Worm (Caenorhabditis elegans): ENCODE measurements around the gene srxa-4.

The srxa-4 gene

DNA sequence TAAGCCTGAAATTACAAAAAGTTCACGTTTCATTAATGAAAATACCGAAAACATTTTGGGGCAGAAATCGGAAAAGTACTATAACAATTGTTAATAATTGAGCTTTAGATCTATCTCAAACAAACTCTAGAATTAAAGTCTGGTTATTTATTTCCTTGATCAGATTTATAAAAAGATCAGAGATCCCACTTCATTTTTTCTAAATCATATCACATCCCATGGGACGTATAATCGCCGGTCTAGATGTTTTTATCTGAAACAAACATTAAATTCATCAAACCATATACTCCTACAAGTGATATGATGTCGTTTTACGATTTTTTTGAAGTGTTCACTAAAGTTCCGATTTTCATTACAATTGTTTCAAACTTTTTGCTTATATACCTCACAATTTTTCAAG, 8.6 kb upstream of the srxa-4 start, which contains the start of gene str-41:
str-41 (plus strand) TSS at position 301 of the 400 bp plus-strand sequence.
- no peak for TF ChIP-seq ets-4 (GFP tag; optimal IDR thresholded peaks at IDR 0.05)
- no peak for TF ChIP-seq mes-4 (tag; optimal IDR thresholded peaks at IDR 0.05)
- no peak for TF ChIP-seq ama-1 (optimal IDR thresholded peaks at IDR 0.05)
- TF ChIP-seq ama-1 (GFP tag; optimal IDR thresholded peaks at IDR 0.05) = no peak
- no peak for TF ChIP-seq cebp-2 (GFP tag; IDR thresholded peaks at IDR 0.05)
- TF ChIP-seq F49E8.2 (tag; optimal IDR thresholded peaks at IDR 0.05; ENCODE audit: insufficient read depth) = no peak
- no peak for TF ChIP-seq ZK185.1 (tag; optimal IDR thresholded peaks at IDR 0.05; ENCODE audit: poor library complexity, severe bottlenecking)
- no peak for TF ChIP-seq hrde-1 (tag; optimal IDR thresholded peaks at IDR 0.05; ENCODE audit: borderline replicate concordance)
- TF ChIP-seq chd-7 (tag; optimal IDR thresholded peaks at IDR 0.05) = no peak
- no peak for TF ChIP-seq nfya-2 (GFP tag; IDR thresholded peaks at IDR 0.05)
- no peak for TF ChIP-seq lir-1 (GFP tag; conservative IDR thresholded peaks at IDR 0.05)
- TF ChIP-seq ztf-25 (GFP tag; IDR thresholded peaks at IDR 0.05) = no peak
- TF ChIP-seq F10E7.11 (tag; optimal IDR thresholded peaks at IDR 0.05) = no peak
- no peak for TF ChIP-seq hsf-1 (GFP tag; IDR thresholded peaks at IDR 0.05)
- no peak for TF ChIP-seq lsy-27 (tag; optimal IDR thresholded peaks at IDR 0.05; ENCODE audit: borderline replicate concordance, insufficient read depth)
- TF ChIP-seq tbp1 (GFP tag; optimal IDR thresholded peaks at IDR 0.05) = no peak
- TF ChIP-seq die-1 (tag; optimal IDR thresholded peaks at IDR 0.05) = no peak
- TF ChIP-seq ztf-3 (GFP tag; optimal IDR thresholded peaks at IDR 0.05) = no peak
- TF ChIP-seq B0019.2 (GFP tag; conservative IDR thresholded peaks at IDR 0.05) = no peak
- TF ChIP-seq ztf-22 (GFP tag; optimal IDR thresholded peaks at IDR 0.05) = no peak

ce11 chrV:7413107-7413774, 7.0 kb upstream of the srxa-4 start, which contains the start of gene F18E3.11:
Gene F18E3.11, plus strand, starts transcription at chrV:7413482.
- TF ChIP-seq ceh-58 (GFP tag; IDR thresholded peaks at IDR 0.05) (no peak), ZK185.1 (tag; optimal IDR thresholded peaks at IDR 0.05; ENCODE audit: poor library complexity, severe bottlenecking) (no peak), lin-40 (tag; optimal IDR thresholded peaks at IDR 0.05) (peak; percentile 48), C06A6.2 (GFP tag; conservative IDR thresholded peaks at IDR 0.05) (0 out of 2 replicates have a peak, but pooled peaks have one; percentile 15), ama-1 (optimal IDR thresholded peaks at IDR 0.05) (peak; percentile 97), ama-1 (GFP tag; optimal IDR thresholded peaks at IDR 0.05) (no peak), ztf-26 (tag; optimal IDR thresholded peaks at IDR 0.05) (peak; percentile 57)

DNA sequence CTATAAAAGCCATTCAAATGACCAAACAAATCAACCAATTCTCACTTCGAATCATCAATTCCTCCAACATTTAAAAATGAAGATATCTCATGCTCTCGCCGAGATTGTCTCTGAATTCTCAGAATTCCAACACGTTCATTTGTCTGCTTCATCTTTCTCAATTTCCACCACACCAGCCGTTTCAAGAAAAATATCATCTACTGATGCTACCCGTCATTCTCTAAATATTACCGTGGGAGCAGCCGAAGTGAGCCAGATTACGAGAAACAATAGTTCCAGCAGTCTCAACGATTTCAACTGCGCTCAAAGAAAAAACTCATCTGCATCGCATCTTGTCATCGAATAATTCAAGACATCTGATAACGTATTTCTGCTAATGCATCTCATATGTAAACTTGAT, 5.4 kb upstream of the srxa-4 start, which contains the start of gene F18E3.12:
F18E3.12 (plus strand) TSS at position 77 of the 400 bp plus-strand sequence.
- TF ChIP-seq B0336.3 (GFP tag; IDR thresholded peaks at IDR 0.05) (no peak), ama-1 (optimal IDR thresholded peaks at IDR 0.05) (peak; percentile 94), ama-1 (GFP tag; optimal IDR thresholded peaks at IDR 0.05) (no peak)

DNA sequence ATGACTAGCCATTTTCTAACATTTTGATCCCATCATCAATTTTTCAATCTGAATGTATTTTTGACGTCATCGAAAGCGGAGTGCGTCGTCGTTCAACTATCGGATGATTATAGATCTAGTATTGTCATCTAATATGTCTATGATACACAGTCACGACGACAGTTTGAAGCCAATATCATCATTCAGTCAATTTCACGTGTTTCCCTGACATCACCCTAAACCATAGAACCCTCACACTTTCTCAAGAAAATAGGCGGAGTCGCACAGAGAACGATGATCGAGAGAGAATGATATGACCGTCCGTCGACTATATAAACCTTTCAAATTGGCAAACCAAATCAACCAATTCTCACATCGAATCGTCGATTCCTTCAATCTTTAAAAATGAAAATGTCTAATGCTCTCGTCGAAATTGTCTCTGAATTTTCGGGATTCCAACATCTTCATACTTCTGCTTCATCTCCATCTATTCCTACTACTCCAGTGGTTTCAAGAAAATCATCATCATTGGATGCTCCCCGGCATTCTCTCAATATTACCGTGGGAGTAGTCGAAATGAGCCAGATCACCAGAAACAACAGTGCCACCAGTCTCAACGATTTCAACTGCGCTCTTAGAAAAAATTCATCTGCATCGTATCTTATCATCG, 4.4 kb upstream of the srxa-4 start, which contains the start of gene F18E3.13:
F18E3.13 (plus strand) TSS at position 385 of the 649 bp plus-strand sequence.
- TF ChIP-seq ztf-25 (GFP tag; IDR thresholded peaks at IDR 0.05) (no peak), B0261.1 (tag; optimal IDR thresholded peaks at IDR 0.05) (no peak), F33H1.4 (GFP tag; IDR thresholded peaks at IDR 0.05) (no peak), tbp1 (GFP tag; optimal IDR thresholded peaks at IDR 0.05) (no peak), nhr-80 (tag; optimal IDR thresholded peaks at IDR 0.05) (no peak), ztf-6 (GFP tag; IDR thresholded peaks at IDR 0.05) (no peak), somi-1 (GFP tag; optimal IDR thresholded peaks at IDR 0.05) (peak; percentile 76), egrh-3 (GFP tag; IDR thresholded peaks at IDR 0.05) (no peak), zfh-2 (GFP tag; conservative IDR thresholded peaks at IDR 0.05) (no peak), attf-6 (GFP tag; IDR thresholded peaks at IDR 0.05) (no peak), tlf-1 (GFP tag; optimal IDR thresholded peaks at IDR 0.05) (no peak), K11D2.4 (GFP tag; IDR thresholded peaks at IDR 0.05) (0 out of 2 replicates have a peak, but pooled peaks have one; percentile 13), Y56A3A.18 (GFP tag; IDR thresholded peaks at IDR 0.05) (no peak), attf-5 (GFP tag; optimal IDR thresholded peaks at IDR 0.05) (no peak), nfyb-1 (GFP tag; IDR thresholded peaks at IDR 0.05) (peak; percentile 74), ama-1 (optimal IDR thresholded peaks at IDR 0.05) (peak; percentile 96), ama-1 (GFP tag; optimal IDR thresholded peaks at IDR 0.05) (no peak), dox-1 (GFP tag; IDR thresholded peaks at IDR 0.05) (no peak), bed-1 (GFP tag; IDR thresholded peaks at IDR 0.05) (no peak), chd-7 (tag; optimal IDR thresholded peaks at IDR 0.05) (peak; percentile 7), madf-10 (tag; optimal IDR thresholded peaks at IDR 0.05) (no peak), lir-1 (GFP tag; conservative IDR thresholded peaks at IDR 0.05) (no peak)
